Fruit fly (Drosophila melanogaster) whole organism, embryonic: Measurements from ENCODE around the gene ND-30.

Experiments used
- Atf6 ChIP-seq: fragments of 200-800 bp; sonication (Bioruptor generic); IDR thresholded peaks from 2 replicates; pipeline ENCODE4 v1.3.6; 2022; ENCODE audit warnings: missing biosample characterization, missing genetic modification characterization
- Bgb ChIP-seq: fragments of 200-800 bp; sonication (Bioruptor generic); IDR thresholded peaks from 2 replicates; pipeline ENCODE4 v1.3.6; 2022; ENCODE audit warnings: missing biosample characterization, missing genetic modification characterization; ENCODE audit not compliant: partially characterized antibody
- BtbVII ChIP-seq: fragments of 200-800 bp; sonication (Bioruptor generic); optimal IDR thresholded peaks from 3 replicates; lab custom pipeline; 2017; ENCODE audit warnings: missing biosample characterization, mild to moderate bottlenecking, missing genetic modification characterization
- CG10147 ChIP-seq: fragments of 200-800 bp; sonication (Bioruptor generic); optimal IDR thresholded peaks from 2 replicates; lab custom pipeline; 2019; ENCODE audit warnings: missing biosample characterization, mild to moderate bottlenecking, missing genetic modification characterization, moderate library complexity
- CG10543 ChIP-seq: fragments of 200-800 bp; sonication (Bioruptor generic); optimal IDR thresholded peaks from 3 replicates; lab custom pipeline; 2017; ENCODE audit warnings: missing biosample characterization, mild to moderate bottlenecking, missing genetic modification characterization, moderate library complexity
- CG15479 ChIP-seq: fragments of 200-800 bp; sonication (Bioruptor generic); optimal IDR thresholded peaks from 3 replicates; lab custom pipeline; 2019; ENCODE audit warnings: missing biosample characterization, mild to moderate bottlenecking, missing genetic modification characterization, moderate library complexity
- CG1832 ChIP-seq: fragments of 200-800 bp; sonication (Bioruptor generic); optimal IDR thresholded peaks from 2 replicates; lab custom pipeline; 2017; ENCODE audit warnings: missing biosample characterization, mild to moderate bottlenecking, missing genetic modification characterization, inconsistent platforms
- CG31441 ChIP-seq: fragments of 200-800 bp; sonication (Bioruptor generic); IDR thresholded peaks from 2 replicates; pipeline ENCODE4 v1.3.6; 2022; ENCODE audit warnings: missing biosample characterization, missing genetic modification characterization
- CG34376 ChIP-seq: fragments of 200-800 bp; sonication (Bioruptor generic); optimal IDR thresholded peaks from 2 replicates; lab custom pipeline; 2018; ENCODE audit warnings: missing biosample characterization, mild to moderate bottlenecking, missing genetic modification characterization
- CG3726 ChIP-seq: fragments of 200-800 bp; sonication (Bioruptor generic); IDR thresholded peaks from 3 replicates; pipeline ENCODE4, ENCODE4 v1.3.6; 2022; ENCODE audit warnings: missing biosample characterization, missing genetic modification characterization
- CG4328 ChIP-seq: fragments of 200-800 bp; sonication (Bioruptor generic); optimal IDR thresholded peaks from 3 replicates; lab custom pipeline; 2017; ENCODE audit warnings: missing biosample characterization, missing genetic modification reagents, missing genetic modification characterization
- CG6272 ChIP-seq: fragments of 200-800 bp; sonication (Bioruptor generic); IDR thresholded peaks from 2 replicates; pipeline ENCODE4 v1.3.6; 2022; ENCODE audit warnings: missing biosample characterization, missing genetic modification characterization
- CG6765 ChIP-seq: fragments of 200-800 bp; sonication (Bioruptor generic); optimal IDR thresholded peaks from 3 replicates; lab custom pipeline; 2017; ENCODE audit warnings: missing biosample characterization, mild to moderate bottlenecking, missing genetic modification characterization
- CG6791 ChIP-seq: fragments of 200-800 bp; sonication (Bioruptor generic); IDR thresholded peaks from 3 replicates; pipeline ENCODE4 v1.3.6; 2022; ENCODE audit warnings: missing biosample characterization, missing genetic modification characterization; ENCODE audit not compliant: partially characterized antibody
- CG9932 ChIP-seq: fragments of 200-800 bp; sonication (Bioruptor generic); IDR thresholded peaks from 2 replicates; pipeline ENCODE4 v1.3.6; 2022; ENCODE audit warnings: missing biosample characterization, missing genetic modification characterization
- CkIIα-i1 ChIP-seq: fragments of 200-800 bp; sonication (Bioruptor generic); IDR thresholded peaks from 2 replicates; pipeline ENCODE4 v1.3.6; 2022; ENCODE audit warnings: missing biosample characterization, missing genetic modification characterization
- Dip3 ChIP-seq: fragments of 200-800 bp; sonication (Bioruptor generic); optimal IDR thresholded peaks from 3 replicates; lab custom pipeline; 2016; ENCODE audit warnings: missing biosample characterization, missing genetic modification characterization
- Dref ChIP-seq: fragments of 200-800 bp; sonication (Bioruptor generic); IDR thresholded peaks from 2 replicates; pipeline ENCODE4 v1.3.6; 2022; ENCODE audit warnings: missing biosample characterization, missing genetic modification characterization
- E2f1 ChIP-seq: fragments of 200-800 bp; sonication (Bioruptor generic); IDR thresholded peaks from 2 replicates; pipeline ENCODE4 v1.3.6; 2022; ENCODE audit warnings: missing biosample characterization, missing genetic modification characterization
- GATAe ChIP-seq: fragments of 200-800 bp; sonication (Bioruptor generic); conservative IDR thresholded peaks from 2 replicates; pipeline ENCODE4 v1.3.6; 2022; ENCODE audit warnings: missing biosample characterization, missing genetic modification characterization
- Hmx ChIP-seq: fragments of 200-800 bp; sonication (Bioruptor generic); optimal IDR thresholded peaks from 2 replicates; lab custom pipeline; 2016; ENCODE audit warnings: missing biosample characterization, missing genetic modification characterization
- Hsf ChIP-seq: fragments of 200-800 bp; sonication (Bioruptor generic); optimal IDR thresholded peaks from 3 replicates; lab custom pipeline; 2016; ENCODE audit warnings: missing biosample characterization, missing genetic modification characterization
- Med ChIP-seq: fragments of 200-800 bp; sonication (Bioruptor generic); peaks from one replicate; lab custom pipeline; 2016; ENCODE audit warnings: missing biosample characterization, missing genetic modification characterization, mild to moderate bottlenecking, inconsistent platforms, moderate library complexity
- NK7.1 ChIP-seq: fragments of 200-800 bp; sonication (Bioruptor generic); optimal IDR thresholded peaks from 3 replicates; lab custom pipeline; 2016; ENCODE audit warnings: missing biosample characterization, missing genetic modification characterization
- Neu2 ChIP-seq: fragments of 200-800 bp; sonication (Bioruptor generic); optimal IDR thresholded peaks from 3 replicates; lab custom pipeline; 2016; ENCODE audit warnings: missing biosample characterization, missing genetic modification characterization, borderline replicate concordance
- Rfx ChIP-seq: fragments of 200-800 bp; sonication (Bioruptor generic); IDR thresholded peaks from 2 replicates; pipeline ENCODE4 v1.3.6; 2022; ENCODE audit warnings: missing biosample characterization, missing genetic modification characterization
- Ssrp ChIP-seq: fragments of 200-800 bp; sonication (Bioruptor generic); optimal IDR thresholded peaks from 2 replicates; lab custom pipeline; 2018; ENCODE audit warnings: missing biosample characterization, mild to moderate bottlenecking, missing genetic modification characterization, moderate library complexity
- Trl ChIP-seq, 3 experiments: fragments of >200 bp in 2 of 3; fragments of 200-800 bp in 1 of 3; sonication (Bioruptor generic) in 1 of 3; optimal IDR thresholded peaks; 2 replicates in 1 of 3; 3 replicates in 2 of 3; lab custom pipeline; 2016 to 2017; ENCODE audit warnings: missing biosample characterization in 1 of 3, missing genetic modification characterization in 1 of 3
- abd-A ChIP-seq: fragments of 200-800 bp; sonication (Bioruptor generic); optimal IDR thresholded peaks from 3 replicates; lab custom pipeline; 2019; ENCODE audit warnings: missing biosample characterization, mild to moderate bottlenecking, missing genetic modification characterization, moderate library complexity
- cg ChIP-seq: fragments of 200-800 bp; sonication (Bioruptor generic); optimal IDR thresholded peaks from 3 replicates; lab custom pipeline; 2019; ENCODE audit warnings: missing biosample characterization, mild to moderate bottlenecking, missing genetic modification characterization, moderate library complexity
- chinmo ChIP-seq: fragments of 200-800 bp; sonication (Bioruptor generic); IDR thresholded peaks from 4 replicates; pipeline ENCODE4 v1.3.6; 2022; ENCODE audit warnings: missing biosample characterization, missing genetic modification characterization; ENCODE audit not compliant: partially characterized antibody
- cwo ChIP-seq: fragments of 200-800 bp; sonication (Bioruptor generic); optimal IDR thresholded peaks from 3 replicates; lab custom pipeline; 2017; ENCODE audit warnings: missing biosample characterization, missing genetic modification characterization, mild to moderate bottlenecking, moderate library complexity, missing genetic modification reagents
- dm ChIP-seq: fragments of 200-800 bp; sonication (Bioruptor generic); optimal IDR thresholded peaks from 3 replicates; lab custom pipeline; 2016; ENCODE audit warnings: missing biosample characterization, missing genetic modification characterization
- exex ChIP-seq: fragments of 200-800 bp; sonication (Bioruptor generic); optimal IDR thresholded peaks from 4 replicates; lab custom pipeline; 2018; ENCODE audit warnings: missing biosample characterization, mild to moderate bottlenecking, missing genetic modification characterization, moderate library complexity
- ftz-f1 ChIP-seq: fragments of 200-800 bp; sonication (Bioruptor generic); optimal IDR thresholded peaks from 2 replicates; lab custom pipeline; 2016; ENCODE audit warnings: missing biosample characterization, missing genetic modification characterization
- grau ChIP-seq: fragments of 200-800 bp; optimal IDR thresholded peaks from 3 replicates; lab custom pipeline; 2019; ENCODE audit warnings: missing biosample characterization, mild to moderate bottlenecking, missing genetic modification characterization, moderate library complexity
- kah ChIP-seq: fragments of 200-800 bp; sonication (Bioruptor generic); optimal IDR thresholded peaks from 2 replicates; lab custom pipeline; 2018; ENCODE audit warnings: missing biosample characterization, mild to moderate bottlenecking, missing genetic modification characterization
- mirr ChIP-seq: fragments of 200-800 bp; sonication (Bioruptor generic); optimal IDR thresholded peaks from 3 replicates; lab custom pipeline; 2018; ENCODE audit warnings: missing biosample characterization, mild to moderate bottlenecking, missing genetic modification characterization
- nerfin-2 ChIP-seq: fragments of 200-800 bp; sonication (Bioruptor generic); IDR thresholded peaks from 2 replicates; pipeline ENCODE4 v1.3.6; 2022; ENCODE audit warnings: missing biosample characterization, missing genetic modification characterization; ENCODE audit not compliant: partially characterized antibody
- onecut ChIP-seq: fragments of 200-800 bp; sonication (Bioruptor generic); IDR thresholded peaks from 2 replicates; pipeline ENCODE4 v1.3.6; 2022; ENCODE audit warnings: missing biosample characterization, missing genetic modification characterization
- pros ChIP-seq: fragments of 200-800 bp; sonication (Bioruptor generic); optimal IDR thresholded peaks from 3 replicates; lab custom pipeline; 2019; ENCODE audit warnings: missing biosample characterization, mild to moderate bottlenecking, missing genetic modification characterization, moderate library complexity
- psq ChIP-seq: fragments of 200-800 bp; sonication (Bioruptor generic); optimal IDR thresholded peaks from 2 replicates; lab custom pipeline; 2017; ENCODE audit warnings: missing biosample characterization, missing genetic modification characterization
- ranshi ChIP-seq: fragments of 200-800 bp; sonication (Bioruptor generic); IDR thresholded peaks from 2 replicates; pipeline ENCODE4 v1.3.6; 2022; ENCODE audit warnings: missing biosample characterization, missing genetic modification characterization
- schlank ChIP-seq: fragments of 200-800 bp; sonication (Bioruptor generic); optimal IDR thresholded peaks from 2 replicates; lab custom pipeline; 2018; ENCODE audit warnings: missing biosample characterization, mild to moderate bottlenecking, missing genetic modification characterization
- sd ChIP-seq: fragments of 200-800 bp; sonication (Bioruptor generic); optimal IDR thresholded peaks from 3 replicates; lab custom pipeline; 2018; ENCODE audit warnings: missing biosample characterization, mild to moderate bottlenecking, missing genetic modification characterization, moderate library complexity
- tll ChIP-seq, 2 experiments: fragments of 200-800 bp in 1 of 2; fragments of >200 bp in 1 of 2; sonication (Bioruptor generic) in 1 of 2; optimal IDR thresholded peaks; 2 replicates each; lab custom pipeline; 2017 to 2019; ENCODE audit warnings: missing biosample characterization in 2 of 2, missing genetic modification characterization in 2 of 2, mild to moderate bottlenecking in 1 of 2, moderate library complexity in 1 of 2
- zf30C ChIP-seq: fragments of 200-800 bp; sonication (Bioruptor generic); optimal IDR thresholded peaks from 3 replicates; lab custom pipeline; 2018; ENCODE audit warnings: missing biosample characterization, mild to moderate bottlenecking, missing genetic modification characterization

Gene ND-30

DNA sequence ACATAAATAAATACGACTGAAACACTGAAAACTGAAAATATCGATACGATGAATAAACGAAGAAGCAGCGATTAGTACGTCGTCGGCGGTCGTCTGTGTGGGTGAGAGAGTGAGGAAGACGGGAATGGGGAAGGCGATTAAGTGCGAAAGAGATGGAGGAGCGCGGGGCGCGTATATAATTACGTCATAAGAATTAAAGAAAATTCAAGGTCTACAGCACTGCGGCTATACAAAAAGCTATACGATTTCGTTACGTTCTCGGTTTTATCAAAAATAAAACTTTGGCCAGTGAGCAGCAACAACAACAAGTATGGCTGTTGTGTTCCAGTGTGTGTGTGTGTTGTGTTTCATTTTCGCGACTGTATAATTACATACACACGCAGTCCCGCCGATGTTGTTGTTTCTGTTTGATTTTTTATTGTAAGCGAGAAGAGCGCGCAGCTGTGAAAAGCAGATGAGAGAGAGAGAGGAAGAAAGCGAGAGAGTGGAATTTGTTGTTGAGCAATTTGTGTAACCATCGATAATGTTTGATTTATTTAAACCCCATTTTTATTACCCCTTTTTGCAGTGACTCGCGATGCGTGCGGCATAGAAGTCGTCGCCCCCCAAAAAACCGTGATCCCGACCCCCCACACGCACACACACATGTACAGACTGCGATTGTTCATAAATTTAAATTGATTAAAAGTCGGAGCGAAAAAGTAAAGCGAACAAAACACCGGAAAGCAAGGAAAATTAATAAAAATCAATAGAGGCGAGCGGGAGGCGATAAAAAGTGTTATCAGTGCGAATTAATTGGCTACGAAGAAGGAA lies 10.1 kb downstream of the ND-30 start:
- no peak for TF ChIP-seq grau (tag; lab: Kevin White, UChicago)
- no peak for TF ChIP-seq CG31441 (GFP tag; lab: Robert Waterston, UW)
- peak; percentile 19 for TF ChIP-seq CG10147 (GFP tag; lab: Kevin White, UChicago)
- peak; percentile 6 for TF ChIP-seq CG15479 (GFP tag; lab: Kevin White, UChicago)
- peak; percentile 69; the same call in 2 of the 4 replicates for TF ChIP-seq chinmo (GFP tag; lab: Robert Waterston, UW)
- TF ChIP-seq BtbVII, result peak; percentile 99
- no peak for TF ChIP-seq NK7.1 (GFP tag; lab: Kevin White, UChicago)
- TF ChIP-seq pros (GFP tag; lab: Kevin White, UChicago), result peak; percentile 90
- no peak for TF ChIP-seq kah
- TF ChIP-seq exex (tag; lab: Kevin White, UChicago), result peak; percentile 85
- peak; percentile 45 for TF ChIP-seq CG4328
- no peak for TF ChIP-seq CG6791 (GFP tag; lab: Robert Waterston, UW)
- TF ChIP-seq schlank (tag; lab: Kevin White, UChicago), result no peak
- peak; percentile 3 for TF ChIP-seq CG6765 (GFP tag; lab: Kevin White, UChicago)
- TF ChIP-seq abd-A (tag; lab: Kevin White, UChicago), result peak; percentile 99
- no peak for TF ChIP-seq Dip3
- no peak for TF ChIP-seq CG6272
- TF ChIP-seq Rfx (GFP tag; lab: Robert Waterston, UW), result peak; percentile 27; the same call in 1 of the 2 replicates
- TF ChIP-seq tll (GFP tag; optimal IDR thresholded peaks at IDR 0.05; lab: Kevin White, UChicago), result no peak
- TF ChIP-seq ranshi (GFP tag; lab: Robert Waterston, UW), result peak; percentile 23; the same call in 1 of the 2 replicates
- TF ChIP-seq Bgb (GFP tag; lab: Robert Waterston, UW), result peak; percentile 52; the same call in 1 of the 2 replicates
- peak; percentile 46 for TF ChIP-seq Dref
- peak; percentile 82 for TF ChIP-seq CG1832 (GFP tag; lab: Kevin White, UChicago)
- no peak for TF ChIP-seq Neu2 (GFP tag; lab: Kevin White, UChicago)
- peak; percentile 33; the same call in 1 of the 2 replicates for TF ChIP-seq GATAe (GFP tag; lab: Robert Waterston, UW)
- peak; percentile 96 for TF ChIP-seq CG10543
- 0 out of 2 replicates have a peak, but pooled peaks have one; percentile 25 for TF ChIP-seq nerfin-2 (GFP tag; lab: Robert Waterston, UW)
- TF ChIP-seq mirr (GFP tag; lab: Kevin White, UChicago), result peak; percentile 65
- TF ChIP-seq CG9932, result peak; percentile 13; the same call in 1 of the 2 replicates
- TF ChIP-seq Atf6, result peak; percentile 51; the same call in 1 of the 2 replicates
- TF ChIP-seq CG3726 (GFP tag; lab: Robert Waterston, UW), result no peak
- peak; percentile 34 for TF ChIP-seq onecut (GFP tag; lab: Robert Waterston, UW)
- no peak for TF ChIP-seq zf30C
- no peak for TF ChIP-seq Hsf
- TF ChIP-seq Ssrp (tag; lab: Kevin White, UChicago), result no peak
- TF ChIP-seq E2f1 (GFP tag; lab: Robert Waterston, UW), result no peak
- peak; percentile 12 for TF ChIP-seq Med
- peak; percentile 93 for TF ChIP-seq cg
- TF ChIP-seq psq (GFP tag; lab: Kevin White, UChicago), result no peak
- no peak for TF ChIP-seq CkIIα-i1
- peak; percentile 80 for TF ChIP-seq sd (tag; lab: Kevin White, UChicago)
- TF ChIP-seq Hmx (GFP tag; lab: Kevin White, UChicago), result no peak
- peak; percentile 78 to 92 for TF ChIP-seq Trl (optimal IDR thresholded peaks at IDR 0.05; lab: Kevin White, UChicago)
- TF ChIP-seq Trl (GFP tag; optimal IDR thresholded peaks at IDR 0.05; lab: Kevin White, UChicago), result no peak
- peak; percentile 96 for TF ChIP-seq CG34376
- TF ChIP-seq cwo (GFP tag; lab: Kevin White, UChicago), result peak; percentile 46
- peak; percentile 98 for TF ChIP-seq ftz-f1 (GFP tag; lab: Kevin White, UChicago)
- no peak for TF ChIP-seq dm
